Worm (Caenorhabditis elegans): ENCODE measurements around the gene nhr-249.
A peak's percentile ranks its signal among the peaks of the same experiment; 100 is the strongest.

nhr-249 gene

DNA sequence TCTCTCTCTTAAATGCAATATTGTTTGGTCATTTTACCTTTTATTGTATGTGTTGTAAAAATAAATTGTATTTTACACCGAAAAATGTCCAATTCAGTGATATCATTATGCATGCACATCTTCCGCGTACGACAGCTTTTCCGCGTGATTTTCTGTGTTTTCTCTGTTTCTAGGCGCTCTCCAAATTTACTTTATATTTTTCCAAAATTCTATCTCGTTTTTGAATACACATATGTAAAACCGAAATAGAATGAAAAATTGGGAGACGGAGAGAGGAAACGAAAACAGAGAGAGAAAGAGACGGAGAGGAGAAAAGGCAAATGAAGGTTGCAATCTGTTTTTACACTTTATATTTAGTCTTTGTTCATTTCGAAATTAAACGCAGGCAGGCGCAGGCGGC, 44.2 kb upstream of the nhr-249 start (continued):
- TF ChIP-seq hlh-4 (tag; optimal IDR thresholded peaks at IDR 0.05) (no peak), lin-15B (tag; optimal IDR thresholded peaks at IDR 0.05) (no peak), fos-1 (tag; optimal IDR thresholded peaks at IDR 0.05) (no peak), xbp-1 (tag; optimal IDR thresholded peaks at IDR 0.05) (peak; percentile 0), lin-13 (GFP tag; optimal IDR thresholded peaks at IDR 0.05) (peak; percentile 40), C16A3.4 (tag; optimal IDR thresholded peaks at IDR 0.05) (peak; percentile 9), nhr-85 (tag) (peak; percentile 83), egl-27 (tag; optimal IDR thresholded peaks at IDR 0.05) (no peak), hpl-2 (GFP tag; optimal IDR thresholded peaks at IDR 0.05) (no peak), ceh-63 (GFP tag; optimal IDR thresholded peaks at IDR 0.05) (no peak), isw-1 (GFP tag; IDR thresholded peaks at IDR 0.05) (peak; percentile 25; the same call in 1 of the 2 replicates), sox-4 (tag; optimal IDR thresholded peaks at IDR 0.05) (no peak), C34B4.2 (tag; optimal IDR thresholded peaks at IDR 0.05) (no peak), ets-5 (GFP tag; IDR thresholded peaks at IDR 0.05) (no peak), nhr-19 (GFP tag; conservative IDR thresholded peaks at IDR 0.05) (no peak), C04F5.9 (tag; optimal IDR thresholded peaks at IDR 0.05) (no peak), mep-1 (tag; optimal IDR thresholded peaks at IDR 0.05) (peak; percentile 67), snpc-4 (tag; optimal IDR thresholded peaks at IDR 0.05) (peak; percentile 12), tlp-1 (tag; optimal IDR thresholded peaks at IDR 0.05) (no peak), nhr-28 (tag; optimal IDR thresholded peaks at IDR 0.05) (no peak), pag-3 (tag; optimal IDR thresholded peaks at IDR 0.05; ENCODE audit: borderline replicate concordance, insufficient read depth) (no peak), mab-9 (GFP tag; IDR thresholded peaks at IDR 0.05) (no peak), nhr-12 (tag; optimal IDR thresholded peaks at IDR 0.05) (no peak), elt-3 (tag; optimal IDR thresholded peaks at IDR 0.05) (peak in 1 of 6 experiments; percentile 44), ztf-4 (tag; optimal IDR thresholded peaks at IDR 0.05) (peak; percentile 10), efl-3 (GFP tag; optimal IDR thresholded peaks at IDR 0.05) (no peak), ceh-8 (GFP tag; optimal IDR thresholded peaks at IDR 0.05) (no peak), unc-130 (tag; optimal IDR thresholded peaks at IDR 0.05) (no peak), nhr-71 (tag; optimal IDR thresholded peaks at IDR 0.05) (peak; percentile 67), Y116A8C.19 (tag; optimal IDR thresholded peaks at IDR 0.05; ENCODE audit: borderline replicate concordance) (no peak), F16B12.6 (tag; optimal IDR thresholded peaks at IDR 0.05) (no peak), zip-4 (GFP tag; optimal IDR thresholded peaks at IDR 0.05) (no peak), dpl-1 (GFP tag; optimal IDR thresholded peaks at IDR 0.05) (peak; percentile 19 to 34 (median 20)), skn-1 (tag; optimal IDR thresholded peaks at IDR 0.05) (peak; percentile 44), pax-3 (tag; optimal IDR thresholded peaks at IDR 0.05) (no peak), ama-1 (optimal IDR thresholded peaks at IDR 0.05) (no peak), lin-14 (GFP tag; optimal IDR thresholded peaks at IDR 0.05) (peak; percentile 86), dsc-1 (tag; optimal IDR thresholded peaks at IDR 0.05) (peak; percentile 45), nhr-237 (tag; optimal IDR thresholded peaks at IDR 0.05) (no peak), nhr-77 (tag; optimal IDR thresholded peaks at IDR 0.05) (no peak), swsn-7 (tag; optimal IDR thresholded peaks at IDR 0.05) (peak; percentile 48), unc-86 (tag; optimal IDR thresholded peaks at IDR 0.05) (peak; percentile 50), lsy-2 (tag; optimal IDR thresholded peaks at IDR 0.05) (peak; percentile 41 to 62), unc-62 (GFP tag; optimal IDR thresholded peaks at IDR 0.05) (no peak), pqm-1 (tag; optimal IDR thresholded peaks at IDR 0.05) (no peak), fkh-8 (tag; optimal IDR thresholded peaks at IDR 0.05) (peak; percentile 62), fkh-10 (GFP tag; optimal IDR thresholded peaks at IDR 0.05) (no peak), nhr-84 (tag; optimal IDR thresholded peaks at IDR 0.05) (no peak), irx-1 (tag; optimal IDR thresholded peaks at IDR 0.05) (peak; percentile 44), unc-98 (GFP tag; IDR thresholded peaks at IDR 0.05) (no peak), tbx-2 (tag; optimal IDR thresholded peaks at IDR 0.05) (peak; percentile 40), ceh-90 (tag; optimal IDR thresholded peaks at IDR 0.05) (no peak), nhr-90 (tag; optimal IDR thresholded peaks at IDR 0.05; ENCODE audit: poor library complexity) (no peak), efl-1 (optimal IDR thresholded peaks at IDR 0.05) (peak; percentile 52 to 55), efl-1 (GFP tag; optimal IDR thresholded peaks at IDR 0.05 in 1 of 2) (peak; percentile 13 to 75)

All from whole organism, L1 larva.